Fruit fly (Drosophila melanogaster): ENCODE results near the gene CG5567.
A peak's percentile ranks its signal among the peaks of the same experiment; 100 is the strongest.

CG5567 gene

dm6 chr3L:17841085-17841606 lies 2.2 kb downstream of the CG5567 start, which contains the start of gene CG5577 (continued):
- TF ChIP-seq CG11093 (GFP tag; IDR thresholded peaks at IDR 0.05) (no peak), CG6175 (GFP tag; IDR thresholded peaks at IDR 0.05) (peak; percentile 97), NfI (GFP tag; optimal IDR thresholded peaks at IDR 0.05) (peak; percentile 21), so (GFP tag; IDR thresholded peaks at IDR 0.05) (no peak), Aef1 (GFP tag; IDR thresholded peaks at IDR 0.05) (no peak), Tbp (GFP tag; optimal IDR thresholded peaks at IDR 0.05) (no peak), E2f2 (GFP tag; IDR thresholded peaks at IDR 0.05) (no peak), BEAF-32 (GFP tag; optimal IDR thresholded peaks at IDR 0.05) (peak; percentile 60), Bdp1 (GFP tag; optimal IDR thresholded peaks at IDR 0.05) (no peak), Dek (tag; optimal IDR thresholded peaks at IDR 0.05) (no peak), Opbp (GFP tag; IDR thresholded peaks at IDR 0.05; ENCODE audit: partially characterized antibody) (no peak), ac (GFP tag; optimal IDR thresholded peaks at IDR 0.05) (no peak), zfh2 (GFP tag; optimal IDR thresholded peaks at IDR 0.05) (peak; percentile 9), stwl (tag; optimal IDR thresholded peaks at IDR 0.05) (peak; percentile 8), HmgZ (tag; optimal IDR thresholded peaks at IDR 0.05) (peak; percentile 75), CG4360 (GFP tag; IDR thresholded peaks at IDR 0.05) (no peak), Neu2 (GFP tag; optimal IDR thresholded peaks at IDR 0.05; ENCODE audit: borderline replicate concordance) (no peak), lmd (GFP tag; IDR thresholded peaks at IDR 0.05) (peak; percentile 15; the same call in 1 of the 2 replicates), CG4854 (GFP tag; optimal IDR thresholded peaks at IDR 0.05) (no peak), Usf (GFP tag; optimal IDR thresholded peaks at IDR 0.05) (no peak), croc (GFP tag; conservative IDR thresholded peaks at IDR 0.05) (no peak), Ada2b (GFP tag; IDR thresholded peaks at IDR 0.05) (peak; percentile 25; the same call in 1 of the 2 replicates), CG12769 (tag; optimal IDR thresholded peaks at IDR 0.05) (peak; percentile 82), mam (GFP tag; optimal IDR thresholded peaks at IDR 0.05) (peak; percentile 22), PHDP (tag; optimal IDR thresholded peaks at IDR 0.05) (no peak), al (GFP tag; IDR thresholded peaks at IDR 0.05) (no peak), z (GFP tag; IDR thresholded peaks at IDR 0.05) (0 out of 3 replicates have a peak, but pooled peaks have one; percentile 47), pan (optimal IDR thresholded peaks at IDR 0.05) (no peak), pan (GFP tag; optimal IDR thresholded peaks at IDR 0.05 in 1 of 2, IDR thresholded peaks at IDR 0.05 in 1 of 2) (no peak), ato (GFP tag; IDR thresholded peaks at IDR 0.05; ENCODE audit: partially characterized antibody) (no peak), bowl (GFP tag; IDR thresholded peaks at IDR 0.05) (no peak), ab (GFP tag; optimal IDR thresholded peaks at IDR 0.05) (no peak), CG7357 (GFP tag; IDR thresholded peaks at IDR 0.05) (no peak), CG8359 (GFP tag; optimal IDR thresholded peaks at IDR 0.05; ENCODE audit: borderline replicate concordance) (no peak), Gug (GFP tag; IDR thresholded peaks at IDR 0.05) (no peak), Dbx (GFP tag; IDR thresholded peaks at IDR 0.05) (peak; percentile 62; the same call in 1 of the 3 replicates), Atf6 (GFP tag; IDR thresholded peaks at IDR 0.05) (peak; percentile 20; the same call in 1 of the 2 replicates), Rx (GFP tag; IDR thresholded peaks at IDR 0.05) (no peak), CG14860 (GFP tag; IDR thresholded peaks at IDR 0.05; ENCODE audit: partially characterized antibody) (peak; percentile 43; the same call in 1 of the 3 replicates), CG8290 (GFP tag; optimal IDR thresholded peaks at IDR 0.05) (no peak), CG8290 (tag; optimal IDR thresholded peaks at IDR 0.05) (peak in 1 of 2 experiments; percentile 72), Nf-YC (tag; optimal IDR thresholded peaks at IDR 0.05) (peak; percentile 90), hbn (GFP tag; IDR thresholded peaks at IDR 0.05; ENCODE audit: partially characterized antibody) (peak; percentile 40; the same call in 1 of the 2 replicates), CG4820 (GFP tag; optimal IDR thresholded peaks at IDR 0.05) (no peak), p53 (GFP tag; optimal IDR thresholded peaks at IDR 0.05) (no peak), CG32772 (GFP tag; IDR thresholded peaks at IDR 0.05) (no peak), prd (optimal IDR thresholded peaks at IDR 0.05) (no peak), prd (GFP tag; IDR thresholded peaks at IDR 0.05) (0 out of 3 replicates have a peak, but pooled peaks have one; percentile 35), Hsf (GFP tag; optimal IDR thresholded peaks at IDR 0.05) (peak; percentile 7), shn (GFP tag; optimal IDR thresholded peaks at IDR 0.05) (peak; percentile 16), cad (GFP tag; optimal IDR thresholded peaks at IDR 0.05) (no peak), CG3847 (GFP tag; IDR thresholded peaks at IDR 0.05) (no peak)
